Fruit fly (Drosophila melanogaster) ovary, adult (tissue): Measurements from ENCODE around the gene scu.

Experiments used
- CG17801 ChIP-seq: fragments of 200-800 bp; optimal IDR thresholded peaks from 2 replicates; lab custom pipeline; 2019; ENCODE audit warnings: missing biosample characterization, mild to moderate bottlenecking, missing genetic modification characterization, moderate library complexity; ENCODE audit not compliant: partially characterized antibody

The scu gene

DNA sequence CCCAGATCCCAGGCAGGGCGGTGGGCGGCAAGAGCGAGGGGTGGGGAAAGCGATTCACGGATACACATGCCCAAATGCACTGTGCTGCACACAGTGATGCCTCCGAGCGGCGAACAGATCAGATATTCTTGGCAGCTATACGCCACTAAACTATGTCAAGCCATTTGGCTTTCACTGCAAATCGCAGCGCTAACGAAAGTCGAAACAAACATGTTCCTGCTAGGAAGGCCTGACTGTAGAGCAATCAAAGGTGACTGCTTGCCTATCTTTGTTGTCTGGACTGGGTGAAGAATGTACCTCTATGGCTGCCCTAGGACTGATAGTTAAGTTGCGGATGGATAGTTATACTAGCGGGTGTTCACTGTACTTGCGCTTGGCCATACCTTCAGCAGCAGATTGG lies 45.0 kb downstream of the scu start:
- no peak for TF ChIP-seq CG17801 (GFP tag; lab: Kevin White, UChicago)

- TF ChIP-seq CG17801 (GFP tag; lab: Kevin White, UChicago), result no peak
Observed at dm6 chrX:18136910-18137849, 46.1 kb downstream of the scu start, which contains the start of gene ari-1. Gene ari-1 (minus strand): TSS chrX:18137784.

dm6 chrX:18138297-18138696 lies 47.2 kb downstream of the scu start, which contains the start of gene CG43229:
Gene CG43229 (plus strand): TSS chrX:18138542.
- no peak for TF ChIP-seq CG17801 (GFP tag; lab: Kevin White, UChicago)

dm6 chrX:18139950-18140349 lies 48.9 kb downstream of the scu start:
- no peak for TF ChIP-seq CG17801 (GFP tag; lab: Kevin White, UChicago)

DNA sequence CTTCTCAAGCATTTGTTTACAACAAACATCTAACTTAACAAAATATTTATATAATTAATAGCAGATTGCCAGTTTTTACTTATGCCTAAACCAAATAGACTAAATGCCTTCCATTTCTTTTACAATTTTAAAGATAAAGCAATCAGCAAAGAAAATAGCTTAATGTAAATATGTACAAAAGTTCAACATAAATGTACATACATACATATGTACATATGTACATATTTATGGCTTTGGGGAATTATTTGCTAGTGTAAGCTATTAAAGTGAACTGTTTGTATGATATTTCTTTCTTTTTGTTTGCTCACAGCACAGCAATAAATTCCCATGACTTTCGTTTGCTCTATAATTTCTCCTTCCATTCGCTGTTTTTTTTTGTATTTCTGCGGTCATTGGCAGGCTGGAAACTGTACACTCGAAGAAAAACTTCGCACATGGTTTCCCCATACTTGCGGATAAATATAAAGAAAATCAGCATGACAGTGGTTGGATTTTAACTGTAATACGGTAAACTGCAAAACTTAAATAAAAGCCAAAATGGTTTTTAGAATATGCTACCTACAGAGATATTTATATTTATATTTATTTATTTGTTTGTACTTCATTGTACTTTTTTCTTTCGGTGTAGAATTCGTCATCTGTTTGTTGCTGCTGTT lies 50.0 kb downstream of the scu start:
- no peak for TF ChIP-seq CG17801 (GFP tag; lab: Kevin White, UChicago)
